Fruit fly (Drosophila melanogaster) whole organism: ENCODE measurements around the gene CG17896.

Source experiments
- pan ChIP-seq: fragments of >200 bp; optimal IDR thresholded peaks from 2 replicates; lab custom pipeline; 2017
- psq ChIP-seq: fragments of >200 bp; optimal IDR thresholded peaks from 2 replicates; lab custom pipeline; 2017
- usp ChIP-seq: fragments of >200 bp; optimal IDR thresholded peaks from 2 replicates; lab custom pipeline; 2017; ENCODE audit warnings: missing biosample characterization, missing genetic modification characterization, mixed read lengths

dm6 chrX:524331-524730 is 31.0 kb upstream of the CG17896 start:
- TF ChIP-seq pan (lab: Kevin White, UChicago), result no peak
- TF ChIP-seq usp, result no peak
- no peak for TF ChIP-seq psq (lab: Kevin White, UChicago)
